Fruit fly (Drosophila melanogaster) whole organism, embryonic: Measurements from ENCODE around the gene CG6733.

ENCODE experiments used
- Ada2b ChIP-seq: fragments of 200-800 bp; sonication (Bioruptor generic); IDR thresholded peaks from 2 replicates; pipeline ENCODE4 v1.3.6; 2022; ENCODE audit warnings: missing biosample characterization, missing genetic modification characterization
- Awh ChIP-seq: fragments of 200-800 bp; sonication (Bioruptor generic); IDR thresholded peaks from 2 replicates; pipeline ENCODE4, ENCODE4 v1.3.6; 2022; ENCODE audit warnings: missing biosample characterization, missing genetic modification characterization
- Bgb ChIP-seq: fragments of 200-800 bp; sonication (Bioruptor generic); IDR thresholded peaks from 2 replicates; pipeline ENCODE4 v1.3.6; 2022; ENCODE audit warnings: missing biosample characterization, missing genetic modification characterization; ENCODE audit not compliant: partially characterized antibody
- BtbVII ChIP-seq: fragments of 200-800 bp; sonication (Bioruptor generic); optimal IDR thresholded peaks from 3 replicates; lab custom pipeline; 2017; ENCODE audit warnings: missing biosample characterization, mild to moderate bottlenecking, missing genetic modification characterization
- CG12942 ChIP-seq: fragments of 200-800 bp; sonication (Bioruptor generic); optimal IDR thresholded peaks from 3 replicates; lab custom pipeline; 2016; ENCODE audit warnings: missing biosample characterization, missing genetic modification characterization
- CG13424 ChIP-seq: fragments of 200-800 bp; sonication (Bioruptor generic); optimal IDR thresholded peaks from 2 replicates; lab custom pipeline; 2019; ENCODE audit warnings: missing biosample characterization, mild to moderate bottlenecking, missing genetic modification characterization, moderate library complexity
- CG1602 ChIP-seq: fragments of 200-800 bp; sonication (Bioruptor generic); optimal IDR thresholded peaks from 3 replicates; lab custom pipeline; 2016; ENCODE audit warnings: missing biosample characterization, missing genetic modification characterization
- CG1832 ChIP-seq: fragments of 200-800 bp; sonication (Bioruptor generic); optimal IDR thresholded peaks from 2 replicates; lab custom pipeline; 2017; ENCODE audit warnings: missing biosample characterization, mild to moderate bottlenecking, missing genetic modification characterization, inconsistent platforms
- CG2678 ChIP-seq: fragments of 200-800 bp; sonication (Bioruptor generic); optimal IDR thresholded peaks from 3 replicates; lab custom pipeline; 2019; ENCODE audit warnings: missing biosample characterization, mild to moderate bottlenecking, missing genetic modification characterization, moderate library complexity
- CG33557 ChIP-seq: fragments of 200-800 bp; sonication (Bioruptor generic); optimal IDR thresholded peaks from 2 replicates; lab custom pipeline; 2019; ENCODE audit warnings: missing biosample characterization, mild to moderate bottlenecking, missing genetic modification characterization, moderate library complexity
- CG4424 ChIP-seq: fragments of 200-800 bp; sonication (Bioruptor generic); optimal IDR thresholded peaks from 3 replicates; lab custom pipeline; 2016; ENCODE audit warnings: missing biosample characterization, missing genetic modification characterization
- CG6654 ChIP-seq: fragments of 200-800 bp; sonication (Bioruptor generic); optimal IDR thresholded peaks from 2 replicates; lab custom pipeline; 2017; ENCODE audit warnings: missing biosample characterization, mild to moderate bottlenecking, missing genetic modification characterization
- CG6765 ChIP-seq: fragments of 200-800 bp; sonication (Bioruptor generic); optimal IDR thresholded peaks from 3 replicates; lab custom pipeline; 2017; ENCODE audit warnings: missing biosample characterization, mild to moderate bottlenecking, missing genetic modification characterization
- CG7786 ChIP-seq: fragments of 200-800 bp; sonication (Bioruptor generic); optimal IDR thresholded peaks from 2 replicates; lab custom pipeline; 2016; ENCODE audit warnings: missing biosample characterization, missing genetic modification characterization
- CG8478 ChIP-seq: fragments of >200 bp; optimal IDR thresholded peaks from 2 replicates; lab custom pipeline; 2018
- CG8924 ChIP-seq: fragments of 200-800 bp; optimal IDR thresholded peaks from 3 replicates; lab custom pipeline; 2019; ENCODE audit warnings: missing biosample characterization, mild to moderate bottlenecking, missing genetic modification characterization, moderate library complexity
- Dref ChIP-seq: fragments of 200-800 bp; sonication (Bioruptor generic); IDR thresholded peaks from 2 replicates; pipeline ENCODE4 v1.3.6; 2022; ENCODE audit warnings: missing biosample characterization, missing genetic modification characterization
- Eip74EF ChIP-seq, 2 experiments: fragments of 200-800 bp in 1 of 2; fragments of >200 bp in 1 of 2; sonication (Bioruptor generic) in 1 of 2; optimal IDR thresholded peaks; 2 replicates each; lab custom pipeline; 2017 to 2019; ENCODE audit warnings: missing biosample characterization in 2 of 2, missing genetic modification characterization in 2 of 2, mild to moderate bottlenecking in 1 of 2, moderate library complexity in 1 of 2
- Gsc ChIP-seq: fragments of 200-800 bp; sonication (Bioruptor generic); IDR thresholded peaks from 2 replicates; pipeline ENCODE4 v1.3.6; 2022; ENCODE audit warnings: missing biosample characterization, missing genetic modification characterization
- HLH3B ChIP-seq: fragments of 200-800 bp; sonication (Bioruptor generic); IDR thresholded peaks from 2 replicates; pipeline ENCODE4 v1.3.6; 2022; ENCODE audit warnings: missing biosample characterization, missing genetic modification characterization
- Hey ChIP-seq: fragments of 200-800 bp; sonication (Bioruptor generic); optimal IDR thresholded peaks from 3 replicates; lab custom pipeline; 2018; ENCODE audit warnings: missing biosample characterization, mild to moderate bottlenecking, missing genetic modification characterization
- Kr ChIP-seq: fragments of 200-800 bp; sonication (Bioruptor generic); optimal IDR thresholded peaks from 2 replicates; lab custom pipeline; 2017; ENCODE audit warnings: missing biosample characterization, mild to moderate bottlenecking, missing genetic modification characterization
- Lhr ChIP-seq: fragments of 200-800 bp; sonication (Bioruptor generic); optimal IDR thresholded peaks from 3 replicates; lab custom pipeline; 2017; ENCODE audit warnings: mild to moderate bottlenecking, missing biosample characterization, missing genetic modification reagents, missing genetic modification characterization
- Lim3 ChIP-seq: fragments of 200-800 bp; sonication (Bioruptor generic); IDR thresholded peaks from 2 replicates; pipeline ENCODE4 v1.3.6; 2022; ENCODE audit warnings: missing biosample characterization, missing genetic modification characterization
- Med ChIP-seq: fragments of 200-800 bp; sonication (Bioruptor generic); peaks from one replicate; lab custom pipeline; 2016; ENCODE audit warnings: missing biosample characterization, missing genetic modification characterization, mild to moderate bottlenecking, inconsistent platforms, moderate library complexity
- Nf-YA ChIP-seq: fragments of 200-800 bp; sonication (Bioruptor generic); IDR thresholded peaks from 2 replicates; pipeline ENCODE4 v1.3.6; 2022; ENCODE audit warnings: missing biosample characterization, missing genetic modification characterization
- Rfx ChIP-seq: fragments of 200-800 bp; sonication (Bioruptor generic); IDR thresholded peaks from 2 replicates; pipeline ENCODE4 v1.3.6; 2022; ENCODE audit warnings: missing biosample characterization, missing genetic modification characterization
- Six4 ChIP-seq: fragments of 200-800 bp; sonication (Bioruptor generic); optimal IDR thresholded peaks from 2 replicates; lab custom pipeline; 2016; ENCODE audit warnings: missing biosample characterization, missing genetic modification characterization
- Spps ChIP-seq: fragments of 200-800 bp; sonication (Bioruptor generic); optimal IDR thresholded peaks from 2 replicates; lab custom pipeline; 2018; ENCODE audit warnings: missing biosample characterization, mild to moderate bottlenecking, missing genetic modification characterization
- Vsx1 ChIP-seq: fragments of 200-800 bp; sonication (Bioruptor generic); optimal IDR thresholded peaks from 2 replicates; lab custom pipeline; 2017; ENCODE audit warnings: missing biosample characterization, mild to moderate bottlenecking, missing genetic modification characterization, missing genetic modification reagents
- YL-1 ChIP-seq: fragments of 200-800 bp; sonication (Bioruptor generic); optimal IDR thresholded peaks from 3 replicates; lab custom pipeline; 2017; ENCODE audit warnings: missing biosample characterization, mild to moderate bottlenecking, missing genetic modification characterization
- ab ChIP-seq: fragments of 200-800 bp; sonication (Bioruptor generic); optimal IDR thresholded peaks from 2 replicates; lab custom pipeline; 2016; ENCODE audit warnings: missing biosample characterization, missing genetic modification characterization
- az2 ChIP-seq: fragments of 200-800 bp; sonication (Bioruptor generic); optimal IDR thresholded peaks from 3 replicates; lab custom pipeline; 2016; ENCODE audit warnings: missing biosample characterization, missing genetic modification characterization
- croc ChIP-seq: fragments of 200-800 bp; sonication (Bioruptor generic); conservative IDR thresholded peaks from 3 replicates; pipeline ENCODE4 v1.3.6; 2022; ENCODE audit warnings: missing biosample characterization, missing genetic modification characterization
- cwo ChIP-seq: fragments of 200-800 bp; sonication (Bioruptor generic); optimal IDR thresholded peaks from 3 replicates; lab custom pipeline; 2017; ENCODE audit warnings: missing biosample characterization, missing genetic modification characterization, mild to moderate bottlenecking, moderate library complexity, missing genetic modification reagents
- danr ChIP-seq: fragments of 200-800 bp; sonication (Bioruptor generic); IDR thresholded peaks from 2 replicates; pipeline ENCODE4 v1.3.6; 2022; ENCODE audit warnings: missing biosample characterization, missing genetic modification characterization
- gro ChIP-seq: fragments of 200-800 bp; sonication (Bioruptor generic); optimal IDR thresholded peaks from 2 replicates; lab custom pipeline; 2016; ENCODE audit warnings: missing biosample characterization, missing genetic modification characterization
- ham ChIP-seq: fragments of 200-800 bp; sonication (Bioruptor generic); IDR thresholded peaks from 2 replicates; pipeline ENCODE4 v1.3.6; 2022; ENCODE audit warnings: missing biosample characterization, missing genetic modification characterization
- her ChIP-seq: fragments of 200-800 bp; sonication (Bioruptor generic); optimal IDR thresholded peaks from 2 replicates; lab custom pipeline; 2016; ENCODE audit warnings: missing biosample characterization, missing genetic modification characterization
- kah ChIP-seq: fragments of 200-800 bp; sonication (Bioruptor generic); optimal IDR thresholded peaks from 2 replicates; lab custom pipeline; 2018; ENCODE audit warnings: missing biosample characterization, mild to moderate bottlenecking, missing genetic modification characterization
- mirr ChIP-seq: fragments of 200-800 bp; sonication (Bioruptor generic); optimal IDR thresholded peaks from 3 replicates; lab custom pipeline; 2018; ENCODE audit warnings: missing biosample characterization, mild to moderate bottlenecking, missing genetic modification characterization
- pan ChIP-seq, 4 experiments: fragments of >200 bp in 3 of 4; fragments of 200-800 bp in 1 of 4; sonication (Bioruptor generic) in 1 of 4; optimal IDR thresholded peaks in 3 of 4; IDR thresholded peaks in 1 of 4; 2 replicates each; pipeline versions ENCODE4 v1.3.6 to Lab custom; 2017 to 2022; ENCODE audit warnings: missing biosample characterization in 2 of 4, missing genetic modification characterization in 2 of 4, mixed read lengths in 1 of 4
- ranshi ChIP-seq: fragments of 200-800 bp; sonication (Bioruptor generic); IDR thresholded peaks from 2 replicates; pipeline ENCODE4 v1.3.6; 2022; ENCODE audit warnings: missing biosample characterization, missing genetic modification characterization
- sug ChIP-seq: fragments of 200-800 bp; optimal IDR thresholded peaks from 2 replicates; lab custom pipeline; 2019; ENCODE audit warnings: missing biosample characterization, mild to moderate bottlenecking, missing genetic modification characterization, moderate library complexity
- tna ChIP-seq: fragments of 200-800 bp; sonication (Bioruptor generic); IDR thresholded peaks from 2 replicates; pipeline ENCODE4 v1.3.6; 2022; ENCODE audit warnings: missing biosample characterization, missing genetic modification characterization; ENCODE audit not compliant: partially characterized antibody
- trh ChIP-seq: fragments of 200-800 bp; sonication (Bioruptor generic); optimal IDR thresholded peaks from 2 replicates; lab custom pipeline; 2016; ENCODE audit warnings: missing biosample characterization, missing genetic modification characterization
- yki ChIP-seq: fragments of >200 bp; optimal IDR thresholded peaks from 3 replicates; lab custom pipeline; 2018

CG6733 gene

DNA sequence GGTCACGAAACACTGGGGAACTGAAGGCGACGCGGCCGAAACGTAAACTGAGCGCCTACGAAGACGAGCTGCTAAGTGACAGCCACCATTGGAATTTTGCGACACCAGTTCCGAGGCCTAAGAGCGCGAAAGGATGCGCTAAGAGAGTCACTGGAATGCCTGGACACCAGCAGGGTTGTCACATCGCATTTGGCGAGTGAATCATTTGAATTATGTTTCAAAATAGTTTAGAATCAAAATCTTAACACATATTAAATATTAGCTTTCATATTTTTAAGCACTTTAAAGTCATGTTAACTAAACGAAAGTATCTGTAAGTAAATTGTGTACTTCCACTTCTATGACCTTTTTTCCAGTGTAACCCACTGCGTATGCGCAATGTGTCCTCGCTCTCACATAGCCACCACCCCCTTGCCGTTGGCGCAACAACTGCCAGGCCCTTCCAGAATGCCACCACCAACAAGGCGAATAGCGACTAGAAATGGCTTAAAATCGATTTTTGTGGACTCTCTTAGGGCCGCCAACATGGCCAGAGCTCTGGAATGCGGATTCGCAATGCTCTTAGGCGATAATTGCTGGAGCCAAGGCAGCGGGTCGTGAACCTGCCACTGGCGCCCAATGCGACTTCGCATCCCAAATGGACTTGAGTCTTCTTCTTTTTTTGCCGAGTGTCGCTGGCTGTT is 15.3 kb downstream of the CG6733 start, which contains the start of gene Cow (continued):
- peak; percentile 23 for TF ChIP-seq sug
- no peak for TF ChIP-seq Hey
- TF ChIP-seq gro (GFP tag; lab: Kevin White, UChicago) = peak; percentile 64
- peak; percentile 38 for TF ChIP-seq CG7786 (GFP tag; lab: Kevin White, UChicago)
- TF ChIP-seq CG1832 = no peak
- TF ChIP-seq croc (GFP tag; lab: Robert Waterston, UW) = no peak
- no peak for TF ChIP-seq tna
- TF ChIP-seq cwo (GFP tag; lab: Kevin White, UChicago) = peak; percentile 72
- no peak for TF ChIP-seq CG8478 (lab: Kevin White, UChicago)
- peak; percentile 35 for TF ChIP-seq BtbVII (GFP tag; lab: Kevin White, UChicago)
- peak; percentile 94 for TF ChIP-seq Med (GFP tag; lab: Kevin White, UChicago)
- TF ChIP-seq her (GFP tag; lab: Kevin White, UChicago) = peak; percentile 32
- no peak for TF ChIP-seq ham (GFP tag; lab: Robert Waterston, UW)
- peak; percentile 35 for TF ChIP-seq az2
- no peak for TF ChIP-seq pan (optimal IDR thresholded peaks at IDR 0.05; lab: Kevin White, UChicago)
- TF ChIP-seq pan (GFP tag; optimal IDR thresholded peaks at IDR 0.05 in 1 of 2, IDR thresholded peaks at IDR 0.05 in 1 of 2) = peak in 1 of 2 experiments; percentile 86
- no peak for TF ChIP-seq Kr (GFP tag; lab: Kevin White, UChicago)
- TF ChIP-seq kah (GFP tag; lab: Kevin White, UChicago) = no peak
- TF ChIP-seq CG6654 (GFP tag; lab: Kevin White, UChicago) = no peak
- no peak for TF ChIP-seq Awh
- no peak for TF ChIP-seq Lim3 (GFP tag; lab: Robert Waterston, UW)
- TF ChIP-seq CG1602 = no peak
- no peak for TF ChIP-seq Bgb (GFP tag; lab: Robert Waterston, UW)
- no peak for TF ChIP-seq CG4424
- TF ChIP-seq ranshi (GFP tag; lab: Robert Waterston, UW) = peak; percentile 51; the same call in 1 of the 2 replicates
- TF ChIP-seq trh (GFP tag; lab: Kevin White, UChicago) = peak; percentile 13
- peak; percentile 66 for TF ChIP-seq HLH3B
- no peak for TF ChIP-seq Dref (GFP tag; lab: Robert Waterston, UW)
- no peak for TF ChIP-seq YL-1 (GFP tag; lab: Kevin White, UChicago)
- no peak for TF ChIP-seq Vsx1 (GFP tag; lab: Kevin White, UChicago)
- TF ChIP-seq Gsc (GFP tag; lab: Robert Waterston, UW) = no peak
- peak; percentile 81 for TF ChIP-seq CG2678 (tag; lab: Kevin White, UChicago)
- no peak for TF ChIP-seq Lhr
- TF ChIP-seq Eip74EF (GFP tag; optimal IDR thresholded peaks at IDR 0.05; lab: Kevin White, UChicago) = no peak
- peak; percentile 19; the same call in 1 of the 2 replicates for TF ChIP-seq Nf-YA
- peak; percentile 77 for TF ChIP-seq Rfx (GFP tag; lab: Robert Waterston, UW)
- no peak for TF ChIP-seq Spps (tag; lab: Kevin White, UChicago)
- peak; percentile 65 for TF ChIP-seq CG13424 (tag; lab: Kevin White, UChicago)
- peak; percentile 20 for TF ChIP-seq Six4 (GFP tag; lab: Kevin White, UChicago)
- no peak for TF ChIP-seq mirr (GFP tag; lab: Kevin White, UChicago)
- 0 out of 2 replicates have a peak, but pooled peaks have one; percentile 15 for TF ChIP-seq danr (GFP tag; lab: Robert Waterston, UW)
- TF ChIP-seq Ada2b (GFP tag; lab: Robert Waterston, UW) = peak; percentile 73
- peak; percentile 55 for TF ChIP-seq CG8924 (tag; lab: Kevin White, UChicago)
- TF ChIP-seq CG33557 = no peak
- no peak for TF ChIP-seq ab
- TF ChIP-seq CG6765 (GFP tag; lab: Kevin White, UChicago) = peak; percentile 32
- no peak for TF ChIP-seq yki (lab: Kevin White, UChicago)
- peak; percentile 28 for TF ChIP-seq CG12942 (GFP tag; lab: Kevin White, UChicago)
